Fruit fly (Drosophila melanogaster) whole organism, embryonic: ENCODE results near the gene gpp.
A peak's percentile ranks its signal among the peaks of the same experiment; 100 is the strongest.

Experiments
- Ada2b ChIP-seq: fragments of 200-800 bp; sonication (Bioruptor generic); IDR thresholded peaks from 2 replicates; pipeline ENCODE4 v1.3.6; 2022; ENCODE audit warnings: missing biosample characterization, missing genetic modification characterization
- Atf3 ChIP-seq: fragments of 200-800 bp; sonication (Bioruptor generic); optimal IDR thresholded peaks from 3 replicates; lab custom pipeline; 2016; ENCODE audit warnings: missing biosample characterization, missing genetic modification characterization
- BtbVII ChIP-seq: fragments of 200-800 bp; sonication (Bioruptor generic); optimal IDR thresholded peaks from 3 replicates; lab custom pipeline; 2017; ENCODE audit warnings: missing biosample characterization, mild to moderate bottlenecking, missing genetic modification characterization
- CG11696 ChIP-seq: fragments of 200-800 bp; sonication (Bioruptor generic); IDR thresholded peaks from 2 replicates; pipeline ENCODE4 v1.3.6; 2022; ENCODE audit warnings: missing biosample characterization, missing genetic modification characterization
- CG12071 ChIP-seq: fragments of 200-800 bp; sonication (Bioruptor generic); optimal IDR thresholded peaks from 3 replicates; lab custom pipeline; 2018; ENCODE audit warnings: missing biosample characterization, mild to moderate bottlenecking, missing genetic modification characterization
- CG12104 ChIP-seq: fragments of 200-800 bp; sonication (Bioruptor generic); optimal IDR thresholded peaks from 3 replicates; lab custom pipeline; 2016; ENCODE audit warnings: missing biosample characterization, missing genetic modification characterization
- CG12942 ChIP-seq: fragments of 200-800 bp; sonication (Bioruptor generic); optimal IDR thresholded peaks from 3 replicates; lab custom pipeline; 2016; ENCODE audit warnings: missing biosample characterization, missing genetic modification characterization
- CG13424 ChIP-seq: fragments of 200-800 bp; sonication (Bioruptor generic); optimal IDR thresholded peaks from 2 replicates; lab custom pipeline; 2019; ENCODE audit warnings: missing biosample characterization, mild to moderate bottlenecking, missing genetic modification characterization, moderate library complexity
- CG13775 ChIP-seq: fragments of 200-800 bp; sonication (Bioruptor generic); optimal IDR thresholded peaks from 3 replicates; lab custom pipeline; 2017; ENCODE audit warnings: missing biosample characterization, mild to moderate bottlenecking, missing genetic modification characterization
- CG15269 ChIP-seq: fragments of 200-800 bp; sonication (Bioruptor generic); optimal IDR thresholded peaks from 2 replicates; lab custom pipeline; 2018; ENCODE audit warnings: missing biosample characterization, mild to moderate bottlenecking, missing genetic modification characterization, moderate library complexity
- CG16815 ChIP-seq: fragments of 200-800 bp; sonication (Bioruptor generic); optimal IDR thresholded peaks from 3 replicates; lab custom pipeline; 2017; ENCODE audit warnings: missing biosample characterization, mild to moderate bottlenecking, missing genetic modification characterization
- CG17568 ChIP-seq: fragments of 200-800 bp; sonication (Bioruptor generic); optimal IDR thresholded peaks from 2 replicates; lab custom pipeline; 2018; ENCODE audit warnings: missing biosample characterization, mild to moderate bottlenecking, missing genetic modification characterization, moderate library complexity
- CG2202 ChIP-seq: fragments of 200-800 bp; sonication (Bioruptor generic); optimal IDR thresholded peaks from 2 replicates; lab custom pipeline; 2018; ENCODE audit warnings: missing biosample characterization, mild to moderate bottlenecking, missing genetic modification characterization
- CG30403 ChIP-seq: fragments of 200-800 bp; sonication (Bioruptor generic); optimal IDR thresholded peaks from 3 replicates; lab custom pipeline; 2016; ENCODE audit warnings: missing biosample characterization, missing genetic modification characterization
- CG30431 ChIP-seq: fragments of 200-800 bp; sonication (Bioruptor generic); optimal IDR thresholded peaks from 2 replicates; lab custom pipeline; 2017; ENCODE audit warnings: missing biosample characterization, missing genetic modification characterization
- CG3065 ChIP-seq: fragments of 200-800 bp; sonication (Bioruptor generic); optimal IDR thresholded peaks from 2 replicates; lab custom pipeline; 2016; ENCODE audit warnings: missing biosample characterization, missing genetic modification characterization
- CG32772 ChIP-seq: fragments of 200-800 bp; sonication (Bioruptor generic); IDR thresholded peaks from 2 replicates; pipeline ENCODE4 v1.3.6; 2022; ENCODE audit warnings: missing biosample characterization, missing genetic modification characterization
- CG3838 ChIP-seq: fragments of 200-800 bp; sonication (Bioruptor generic); optimal IDR thresholded peaks from 3 replicates; lab custom pipeline; 2016; ENCODE audit warnings: missing biosample characterization, missing genetic modification characterization
- CG4730 ChIP-seq: fragments of 200-800 bp; sonication (Bioruptor generic); IDR thresholded peaks from 2 replicates; pipeline ENCODE4 v1.3.6; 2022; ENCODE audit warnings: missing biosample characterization, missing genetic modification characterization
- CG5245 ChIP-seq: fragments of 200-800 bp; sonication (Bioruptor generic); optimal IDR thresholded peaks from 3 replicates; lab custom pipeline; 2016; ENCODE audit warnings: missing biosample characterization, missing genetic modification characterization
- CG5953 ChIP-seq: fragments of 200-800 bp; sonication (Bioruptor generic); IDR thresholded peaks from 2 replicates; pipeline ENCODE4 v1.3.6; 2022; ENCODE audit warnings: missing biosample characterization, missing genetic modification characterization
- CG8281 ChIP-seq: fragments of 200-800 bp; sonication (Bioruptor generic); optimal IDR thresholded peaks from 2 replicates; lab custom pipeline; 2018; ENCODE audit warnings: missing biosample characterization, mild to moderate bottlenecking, missing genetic modification characterization, moderate library complexity
- CG8290 ChIP-seq, 3 experiments: fragments of 200-800 bp; sonication (Bioruptor generic); optimal IDR thresholded peaks; 2 replicates each; lab custom pipeline; 2016 to 2019; ENCODE audit warnings: missing biosample characterization in 3 of 3, missing genetic modification characterization in 3 of 3, mild to moderate bottlenecking in 2 of 3, moderate library complexity in 1 of 3
- CG8944 ChIP-seq: fragments of 200-800 bp; sonication (Bioruptor generic); optimal IDR thresholded peaks from 3 replicates; lab custom pipeline; 2016; ENCODE audit warnings: missing biosample characterization, missing genetic modification characterization
- Fer1 ChIP-seq: fragments of 200-800 bp; sonication (Bioruptor generic); optimal IDR thresholded peaks from 2 replicates; lab custom pipeline; 2017; ENCODE audit warnings: missing biosample characterization, mild to moderate bottlenecking, missing genetic modification characterization
- Lhr ChIP-seq: fragments of 200-800 bp; sonication (Bioruptor generic); optimal IDR thresholded peaks from 3 replicates; lab custom pipeline; 2017; ENCODE audit warnings: mild to moderate bottlenecking, missing biosample characterization, missing genetic modification reagents, missing genetic modification characterization
- Med ChIP-seq: fragments of 200-800 bp; sonication (Bioruptor generic); peaks from one replicate; lab custom pipeline; 2016; ENCODE audit warnings: missing biosample characterization, missing genetic modification characterization, mild to moderate bottlenecking, inconsistent platforms, moderate library complexity
- Meics ChIP-seq: fragments of 200-800 bp; sonication (Bioruptor generic); optimal IDR thresholded peaks from 2 replicates; lab custom pipeline; 2017; ENCODE audit warnings: missing biosample characterization, mild to moderate bottlenecking, missing genetic modification characterization
- Pdp1 ChIP-seq, 2 experiments: fragments of 200-800 bp; sonication (Bioruptor generic); optimal IDR thresholded peaks; 3 replicates each; lab custom pipeline; 2016; ENCODE audit warnings: missing biosample characterization in 2 of 2, missing genetic modification characterization in 2 of 2, mild to moderate bottlenecking in 1 of 2, moderate library complexity in 1 of 2
- Rfx ChIP-seq: fragments of 200-800 bp; sonication (Bioruptor generic); IDR thresholded peaks from 2 replicates; pipeline ENCODE4 v1.3.6; 2022; ENCODE audit warnings: missing biosample characterization, missing genetic modification characterization
- Taf1 ChIP-seq: fragments of 200-800 bp; sonication (Bioruptor generic); IDR thresholded peaks from 2 replicates; pipeline ENCODE4 v1.3.6; 2022; ENCODE audit warnings: missing biosample characterization, missing genetic modification characterization
- chm ChIP-seq: fragments of 200-800 bp; sonication (Bioruptor generic); IDR thresholded peaks from 2 replicates; pipeline ENCODE4 v1.3.6; 2022; ENCODE audit warnings: missing biosample characterization, missing genetic modification characterization
- dmrt11E ChIP-seq: fragments of 200-800 bp; sonication (Bioruptor generic); optimal IDR thresholded peaks from 3 replicates; lab custom pipeline; 2018; ENCODE audit warnings: missing biosample characterization, mild to moderate bottlenecking, missing genetic modification characterization, moderate library complexity
- ewg ChIP-seq: fragments of 200-800 bp; sonication (Bioruptor generic); optimal IDR thresholded peaks from 3 replicates; lab custom pipeline; 2017; ENCODE audit warnings: mild to moderate bottlenecking, missing biosample characterization, missing genetic modification reagents, missing genetic modification characterization
- grn ChIP-seq: fragments of 200-800 bp; sonication (Bioruptor generic); optimal IDR thresholded peaks from 3 replicates; lab custom pipeline; 2017; ENCODE audit warnings: missing biosample characterization, missing genetic modification characterization
- hth ChIP-seq: fragments of >200 bp; optimal IDR thresholded peaks from 2 replicates; lab custom pipeline; 2017; ENCODE audit warnings: inconsistent platforms
- inv ChIP-seq: fragments of 200-800 bp; sonication (Bioruptor generic); IDR thresholded peaks from 2 replicates; pipeline ENCODE4 v1.3.6; 2022; ENCODE audit warnings: missing biosample characterization, missing genetic modification characterization; ENCODE audit not compliant: partially characterized antibody
- pan ChIP-seq, 4 experiments: fragments of >200 bp in 3 of 4; fragments of 200-800 bp in 1 of 4; sonication (Bioruptor generic) in 1 of 4; optimal IDR thresholded peaks in 3 of 4; IDR thresholded peaks in 1 of 4; 2 replicates each; pipeline versions ENCODE4 v1.3.6 to Lab custom; 2017 to 2022; ENCODE audit warnings: missing biosample characterization in 2 of 4, missing genetic modification characterization in 2 of 4, mixed read lengths in 1 of 4
- peb ChIP-seq: fragments of 200-800 bp; sonication (Bioruptor generic); IDR thresholded peaks from 2 replicates; pipeline ENCODE4 v1.3.6; 2022; ENCODE audit warnings: missing biosample characterization, missing genetic modification characterization
- phol ChIP-seq: fragments of 200-800 bp; sonication (Bioruptor generic); optimal IDR thresholded peaks from 3 replicates; lab custom pipeline; 2018; ENCODE audit warnings: missing biosample characterization, mild to moderate bottlenecking, missing genetic modification characterization, moderate library complexity
- pita ChIP-seq: fragments of 200-800 bp; sonication (Bioruptor generic); optimal IDR thresholded peaks from 2 replicates; lab custom pipeline; 2017; ENCODE audit warnings: missing biosample characterization, mild to moderate bottlenecking, missing genetic modification characterization
- pnt ChIP-seq: fragments of 200-800 bp; sonication (Bioruptor generic); optimal IDR thresholded peaks from 3 replicates; lab custom pipeline; 2016; ENCODE audit warnings: missing biosample characterization, missing genetic modification characterization
- ranshi ChIP-seq: fragments of 200-800 bp; sonication (Bioruptor generic); IDR thresholded peaks from 2 replicates; pipeline ENCODE4 v1.3.6; 2022; ENCODE audit warnings: missing biosample characterization, missing genetic modification characterization
- sisA ChIP-seq: fragments of 200-800 bp; sonication (Bioruptor generic); IDR thresholded peaks from 2 replicates; pipeline ENCODE4 v1.3.6; 2022; ENCODE audit warnings: missing biosample characterization, missing genetic modification characterization
- ttk ChIP-seq: fragments of 200-800 bp; sonication (Bioruptor generic); IDR thresholded peaks from 2 replicates; pipeline ENCODE4 v2.1.2; 2022; ENCODE audit warnings: missing biosample characterization, missing genetic modification characterization
- tup ChIP-seq: fragments of 200-800 bp; sonication (Bioruptor generic); optimal IDR thresholded peaks from 2 replicates; lab custom pipeline; 2016; ENCODE audit warnings: missing biosample characterization, mild to moderate bottlenecking, missing genetic modification characterization, moderate library complexity
- vnd ChIP-seq: fragments of 200-800 bp; sonication (Bioruptor generic); IDR thresholded peaks from 3 replicates; pipeline ENCODE4 v1.3.6; 2022; ENCODE audit warnings: missing biosample characterization, missing genetic modification characterization; ENCODE audit not compliant: partially characterized antibody
- vvl ChIP-seq: fragments of 200-800 bp; sonication (Bioruptor generic); IDR thresholded peaks from 2 replicates; pipeline ENCODE4 v1.3.6; 2022; ENCODE audit warnings: missing biosample characterization, missing genetic modification characterization
- zfh1 ChIP-seq: fragments of 200-800 bp; sonication (Bioruptor generic); IDR thresholded peaks from 3 replicates; pipeline ENCODE4 v1.3.6; 2022; ENCODE audit warnings: missing biosample characterization, missing genetic modification characterization

The gpp gene

dm6 chr3R:6432784-6433469 lies 26.3 kb downstream of the gpp start (continued):
- TF ChIP-seq Atf3 (no peak), Ada2b (GFP tag; lab: Robert Waterston, UW) (no peak), Pdp1 (GFP tag; optimal IDR thresholded peaks at IDR 0.05; lab: Kevin White, UChicago) (peak in 1 of 2 experiments; percentile 91), CG11696 (GFP tag; lab: Robert Waterston, UW) (peak; percentile 42; the same call in 1 of the 2 replicates), CG15269 (tag; lab: Kevin White, UChicago) (peak; percentile 15), CG3065 (GFP tag; lab: Kevin White, UChicago) (no peak), CG12071 (GFP tag; lab: Kevin White, UChicago) (peak; percentile 10), CG12104 (no peak), BtbVII (GFP tag; lab: Kevin White, UChicago) (peak; percentile 43), tup (GFP tag; lab: Kevin White, UChicago) (no peak)

- no peak for TF ChIP-seq CG8944 (GFP tag; lab: Kevin White, UChicago)
- TF ChIP-seq peb: no peak
- no peak for TF ChIP-seq Rfx (GFP tag; lab: Robert Waterston, UW)
- TF ChIP-seq phol: no peak
- no peak for TF ChIP-seq Med (GFP tag; lab: Kevin White, UChicago)
- no peak for TF ChIP-seq CG5245
- TF ChIP-seq CG13775: no peak
- TF ChIP-seq ranshi (GFP tag; lab: Robert Waterston, UW): no peak
- TF ChIP-seq zfh1 (GFP tag; lab: Robert Waterston, UW): no peak
- no peak for TF ChIP-seq CG12942 (GFP tag; lab: Kevin White, UChicago)
- TF ChIP-seq pan (optimal IDR thresholded peaks at IDR 0.05; lab: Kevin White, UChicago): no peak
- TF ChIP-seq pan (GFP tag; optimal IDR thresholded peaks at IDR 0.05 in 1 of 2, IDR thresholded peaks at IDR 0.05 in 1 of 2): peak in 1 of 2 experiments; percentile 22
- no peak for TF ChIP-seq CG3838 (GFP tag; lab: Kevin White, UChicago)
- no peak for TF ChIP-seq ttk
- no peak for TF ChIP-seq Lhr (GFP tag; lab: Kevin White, UChicago)
- no peak for TF ChIP-seq CG2202 (tag; lab: Kevin White, UChicago)
- TF ChIP-seq dmrt11E (tag; lab: Kevin White, UChicago): no peak
- no peak for TF ChIP-seq CG32772 (GFP tag; lab: Robert Waterston, UW)
- TF ChIP-seq CG4730: 0 out of 2 replicates have a peak, but pooled peaks have one; percentile 24
- no peak for TF ChIP-seq grn (GFP tag; lab: Kevin White, UChicago)
- TF ChIP-seq Taf1 (GFP tag; lab: Robert Waterston, UW): no peak
- no peak for TF ChIP-seq inv
- TF ChIP-seq CG8290 (GFP tag; optimal IDR thresholded peaks at IDR 0.05; lab: Kevin White, UChicago): no peak
- no peak for TF ChIP-seq CG8290 (tag; optimal IDR thresholded peaks at IDR 0.05; lab: Kevin White, UChicago)
- TF ChIP-seq CG30431 (GFP tag; lab: Kevin White, UChicago): no peak
- no peak for TF ChIP-seq vvl (GFP tag; lab: Robert Waterston, UW)
- no peak for TF ChIP-seq CG13424 (tag; lab: Kevin White, UChicago)
- TF ChIP-seq ewg (GFP tag; lab: Kevin White, UChicago): no peak
- TF ChIP-seq chm (GFP tag; lab: Robert Waterston, UW): no peak
- TF ChIP-seq CG30403: peak; percentile 12
- TF ChIP-seq CG16815 (GFP tag; lab: Kevin White, UChicago): no peak
- TF ChIP-seq pita (GFP tag; lab: Kevin White, UChicago): no peak
- no peak for TF ChIP-seq sisA
- no peak for TF ChIP-seq Fer1
- no peak for TF ChIP-seq hth (lab: Kevin White, UChicago)
- no peak for TF ChIP-seq vnd
- no peak for TF ChIP-seq CG17568 (GFP tag; lab: Kevin White, UChicago)
- TF ChIP-seq Meics: peak; percentile 35
- no peak for TF ChIP-seq pnt (GFP tag; lab: Kevin White, UChicago)
- no peak for TF ChIP-seq CG5953 (GFP tag; lab: Robert Waterston, UW)
- TF ChIP-seq CG8281 (tag; lab: Kevin White, UChicago): no peak
Measured at dm6 chr3R:6433885-6434284, 27.2 kb downstream of the gpp start.
